In genomic region chrX:2900897-2901496, ce11 we compare ENCODE assay signal across 8 worm cellular contexts.
TF ChIP-seq lines count a peak whose summit lies in the region.

No protein-coding gene starts in this region.

TF ChIP-seq in whole organism, L1 larva, 84 proteins besides CTCF, POLR2A, EP300 and RAD21:
- TF ChIP-seq nhr-85 (tag; lab: Kevin White, UChicago) = peak; percentile 62
- peak; percentile 13 for TF ChIP-seq lin-14 (GFP tag; optimal IDR thresholded peaks at IDR 0.05; lab: Kevin White, UChicago)
- peak in 1 of 2 experiments; percentile 40 for TF ChIP-seq ztf-11 (tag; optimal IDR thresholded peaks at IDR 0.05; lab: Kevin White, UChicago)
- TF ChIP-seq jun-1 (tag; optimal IDR thresholded peaks at IDR 0.05; lab: Kevin White, UChicago) = no peak
- no peak for TF ChIP-seq dsc-1 (tag; optimal IDR thresholded peaks at IDR 0.05; lab: Kevin White, UChicago)

TF ChIP-seq in whole organism, L3 larva, 47 proteins besides CTCF, POLR2A, EP300 and RAD21:
- TF ChIP-seq ztf-4 (tag; optimal IDR thresholded peaks at IDR 0.05; lab: Kevin White, UChicago) (no peak), fos-1 (tag; optimal IDR thresholded peaks at IDR 0.05; lab: Kevin White, UChicago) (no peak), hmg-11 (tag; optimal IDR thresholded peaks at IDR 0.05; lab: Kevin White, UChicago) (peak; percentile 32), pha-4 (tag; optimal IDR thresholded peaks at IDR 0.05; lab: Kevin White, UChicago) (peak; percentile 35)

TF ChIP-seq in whole organism, L4 larva, 104 proteins besides CTCF, POLR2A, EP300 and RAD21:
- TF ChIP-seq hif-1 (tag; optimal IDR thresholded peaks at IDR 0.05; lab: Kevin White, UChicago) = no peak
- peak; percentile 63 for TF ChIP-seq aha-1 (tag; lab: Kevin White, UChicago)

TF ChIP-seq in whole organism, early embryonic, 17 proteins besides CTCF, POLR2A, EP300 and RAD21:
- TF ChIP-seq F13C5.2 (tag; optimal IDR thresholded peaks at IDR 0.05; lab: Kevin White, UChicago) = peak; percentile 19
- no peak for TF ChIP-seq tra-4 (tag; optimal IDR thresholded peaks at IDR 0.05; lab: Kevin White, UChicago)
- 0 out of 2 replicates have a peak, but pooled peaks have one; percentile 25 for TF ChIP-seq flt-1 (GFP tag; IDR thresholded peaks at IDR 0.05; lab: Robert Waterston, UW)
- no peak for TF ChIP-seq ceh-36 (tag; optimal IDR thresholded peaks at IDR 0.05; lab: Kevin White, UChicago)
- no peak for TF ChIP-seq scrt-1 (GFP tag; IDR thresholded peaks at IDR 0.05; lab: Robert Waterston, UW)
- peak; percentile 80 for TF ChIP-seq hmg-4 (GFP tag; optimal IDR thresholded peaks at IDR 0.05; lab: Kevin White, UChicago)

TF ChIP-seq in whole organism, late embryonic, 69 proteins besides CTCF, POLR2A, EP300 and RAD21:
- TF ChIP-seq ztf-16 (tag; optimal IDR thresholded peaks at IDR 0.05; lab: Kevin White, UChicago) (no peak), ceh-34 (tag; optimal IDR thresholded peaks at IDR 0.05; lab: Kevin White, UChicago) (peak; percentile 13), ref-2 (tag; optimal IDR thresholded peaks at IDR 0.05; lab: Kevin White, UChicago) (peak; percentile 39), che-1 (tag; optimal IDR thresholded peaks at IDR 0.05; lab: Kevin White, UChicago) (peak; percentile 18), ceh-31 (tag; optimal IDR thresholded peaks at IDR 0.05; lab: Kevin White, UChicago) (peak; percentile 29), tbx-2 (tag; optimal IDR thresholded peaks at IDR 0.05; lab: Kevin White, UChicago) (peak; percentile 68), ceh-19 (GFP tag; optimal IDR thresholded peaks at IDR 0.05; lab: Kevin White, UChicago) (peak; percentile 25), hlh-6 (tag; optimal IDR thresholded peaks at IDR 0.05; lab: Kevin White, UChicago) (peak; percentile 40), elt-2 (tag; optimal IDR thresholded peaks at IDR 0.05; lab: Kevin White, UChicago) (peak; percentile 33), pag-3 (tag; optimal IDR thresholded peaks at IDR 0.05; lab: Kevin White, UChicago; ENCODE audit: borderline replicate concordance) (no peak), pqm-1 (tag; optimal IDR thresholded peaks at IDR 0.05; lab: Kevin White, UChicago) (no peak), sdc-2 (tag; optimal IDR thresholded peaks at IDR 0.05; lab: Kevin White, UChicago) (peak; percentile 69)

TF ChIP-seq in whole organism, midembryonic, 9 proteins besides CTCF, POLR2A, EP300 and RAD21:
- TF ChIP-seq cog-1 (tag; optimal IDR thresholded peaks at IDR 0.05; lab: Kevin White, UChicago) (peak; percentile 24), ref-1 (GFP tag; conservative IDR thresholded peaks at IDR 0.05; lab: Robert Waterston, UW) (no peak), flt-1 (GFP tag; IDR thresholded peaks at IDR 0.05; lab: Robert Waterston, UW) (no peak), tab-1 (GFP tag; IDR thresholded peaks at IDR 0.05; lab: Robert Waterston, UW) (0 out of 2 replicates have a peak, but pooled peaks have one; percentile 16), med-1 (GFP tag; optimal IDR thresholded peaks at IDR 0.05; lab: Kevin White, UChicago; ENCODE audit: insufficient read depth) (no peak), T22C8.4 (GFP tag; IDR thresholded peaks at IDR 0.05; lab: Robert Waterston, UW) (no peak), ztf-23 (GFP tag; IDR thresholded peaks at IDR 0.05; lab: Robert Waterston, UW) (0 out of 2 replicates have a peak, but pooled peaks have one; percentile 14), klf-2 (GFP tag; conservative IDR thresholded peaks at IDR 0.05; lab: Robert Waterston, UW) (no peak), ztf-29 (GFP tag; IDR thresholded peaks at IDR 0.05; lab: Robert Waterston, UW) (peak; percentile 63; the same call in 1 of the 2 replicates)

TF ChIP-seq in whole organism, mixed stage, embryonic, 35 proteins besides CTCF, POLR2A, EP300 and RAD21:
- TF ChIP-seq ceh-43 (GFP tag; optimal IDR thresholded peaks at IDR 0.05; lab: Kevin White, UChicago) = no peak
- TF ChIP-seq nhr-2 (tag; optimal IDR thresholded peaks at IDR 0.05; lab: Kevin White, UChicago) = peak; percentile 76
- TF ChIP-seq ztf-11 (tag; optimal IDR thresholded peaks at IDR 0.05; lab: Kevin White, UChicago) = no peak
- no peak for TF ChIP-seq elt-1 (tag; optimal IDR thresholded peaks at IDR 0.05; lab: Kevin White, UChicago; ENCODE audit: borderline replicate concordance, insufficient read depth)
- no peak for TF ChIP-seq mab-5 (tag; optimal IDR thresholded peaks at IDR 0.05; lab: Kevin White, UChicago)
- no peak for TF ChIP-seq ces-1 (GFP tag; optimal IDR thresholded peaks at IDR 0.05; lab: Kevin White, UChicago)
- no peak for TF ChIP-seq sem-2 (GFP tag; optimal IDR thresholded peaks at IDR 0.05; lab: Kevin White, UChicago)
- TF ChIP-seq blmp-1 (tag; optimal IDR thresholded peaks at IDR 0.05; lab: Kevin White, UChicago) = no peak
- TF ChIP-seq M03D4.4 (tag; optimal IDR thresholded peaks at IDR 0.05; lab: Kevin White, UChicago) = no peak
- TF ChIP-seq nhr-237 (tag; optimal IDR thresholded peaks at IDR 0.05; lab: Kevin White, UChicago) = no peak
- TF ChIP-seq sptf-1 (tag; optimal IDR thresholded peaks at IDR 0.05; lab: Kevin White, UChicago) = peak; percentile 48
- TF ChIP-seq cnd-1 (tag; optimal IDR thresholded peaks at IDR 0.05; lab: Kevin White, UChicago) = peak; percentile 60
- peak; percentile 12 for TF ChIP-seq mls-2 (tag; optimal IDR thresholded peaks at IDR 0.05; lab: Kevin White, UChicago)
- TF ChIP-seq lin-13 (tag; optimal IDR thresholded peaks at IDR 0.05; lab: Kevin White, UChicago) = no peak
- no peak for TF ChIP-seq ceh-39 (tag; optimal IDR thresholded peaks at IDR 0.05; lab: Kevin White, UChicago)
- TF ChIP-seq pha-4 (tag; optimal IDR thresholded peaks at IDR 0.05; lab: Kevin White, UChicago) = peak; percentile 52
- TF ChIP-seq lin-32 (GFP tag; optimal IDR thresholded peaks at IDR 0.05; lab: Kevin White, UChicago) = peak; percentile 14
- TF ChIP-seq ham-2 (GFP tag; optimal IDR thresholded peaks at IDR 0.05; lab: Kevin White, UChicago) = peak; percentile 80

TF ChIP-seq in whole organism, young adult, 124 proteins besides CTCF, POLR2A, EP300 and RAD21:
- no peak for TF ChIP-seq F33H1.4 (GFP tag; IDR thresholded peaks at IDR 0.05; lab: Robert Waterston, UW)
- TF ChIP-seq nfyb-1 (GFP tag; IDR thresholded peaks at IDR 0.05; lab: Robert Waterston, UW) = 0 out of 2 replicates have a peak, but pooled peaks have one; percentile 21
